Worm (Caenorhabditis elegans) whole organism, young adult: ENCODE measurements around the gene chhy-1.

Experiments
- B0019.2 ChIP-seq: fragments of 200-800 bp; sonication (Bioruptor generic); conservative IDR thresholded peaks from 2 replicates; pipeline ENCODE4 v1.3.6; 2022; ENCODE audit warnings: missing genetic modification reagents, missing genetic modification characterization, missing compliant biosample characterization
- B0336.3 ChIP-seq: fragments of 200-800 bp; sonication (Bioruptor generic); IDR thresholded peaks from 2 replicates; pipeline ENCODE4 v1.3.6; 2022; ENCODE audit warnings: missing genetic modification characterization, missing compliant biosample characterization
- D2030.7 ChIP-seq: fragments of 200-800 bp; sonication (Bioruptor generic); IDR thresholded peaks from 2 replicates; pipeline ENCODE4 v1.3.6; 2022; ENCODE audit warnings: missing genetic modification reagents, missing genetic modification characterization, missing compliant biosample characterization
- F33H1.4 ChIP-seq: fragments of 200-800 bp; sonication (Bioruptor generic); IDR thresholded peaks from 2 replicates; pipeline ENCODE4 v1.3.6; 2022; ENCODE audit warnings: missing genetic modification reagents, missing genetic modification characterization, missing compliant biosample characterization
- F39B2.1 ChIP-seq: fragments of 200-800 bp; sonication (Bioruptor generic); IDR thresholded peaks from 2 replicates; pipeline ENCODE4 v1.3.6; 2022; ENCODE audit warnings: missing genetic modification reagents, missing genetic modification characterization, missing compliant biosample characterization
- K11D2.4 ChIP-seq: fragments of 200-800 bp; sonication (Bioruptor generic); IDR thresholded peaks from 2 replicates; pipeline ENCODE4 v1.3.6; 2022; ENCODE audit warnings: missing genetic modification reagents, missing genetic modification characterization, missing compliant biosample characterization
- ZK185.1 ChIP-seq: sonication (generic microtip); optimal IDR thresholded peaks from 2 replicates; lab custom pipeline; 2016; ENCODE audit warnings: mild to moderate bottlenecking, missing genetic modification characterization, missing compliant biosample characterization; ENCODE audit not compliant: poor library complexity, severe bottlenecking
- ama-1 ChIP-seq, 3 experiments: fragments of 150-350 bp in 1 of 3; sonication (generic microtip) in 2 of 3; optimal IDR thresholded peaks; 2 replicates each; lab custom pipeline; 2014 to 2018; ENCODE audit warnings: missing biosample characterization in 2 of 3, missing genetic modification characterization in 2 of 3, missing genetic modification reagents in 2 of 3
- aptf-3 ChIP-seq: fragments of 200-800 bp; sonication (Bioruptor generic); IDR thresholded peaks from 2 replicates; pipeline ENCODE4 v1.3.6; 2022; ENCODE audit warnings: missing genetic modification characterization, missing compliant biosample characterization
- atf-7 ChIP-seq: sonication (generic microtip); optimal IDR thresholded peaks from 2 replicates; lab custom pipeline; 2017; ENCODE audit warnings: mild to moderate bottlenecking, missing genetic modification characterization, missing compliant biosample characterization
- athp-1 ChIP-seq: sonication (generic microtip); optimal IDR thresholded peaks from 2 replicates; lab custom pipeline; 2017; ENCODE audit warnings: mild to moderate bottlenecking, missing genetic modification characterization, missing compliant biosample characterization
- attf-3 ChIP-seq: fragments of 200-800 bp; sonication (Bioruptor generic); conservative IDR thresholded peaks from 2 replicates; pipeline ENCODE4 v1.3.6; 2022; ENCODE audit warnings: missing genetic modification reagents, missing genetic modification characterization, missing compliant biosample characterization
- attf-5 ChIP-seq: fragments of 200-800 bp; sonication (Bioruptor generic); optimal IDR thresholded peaks from 2 replicates; lab custom pipeline; 2018; ENCODE audit warnings: mild to moderate bottlenecking, missing genetic modification characterization, missing compliant biosample characterization
- ccch-3 ChIP-seq: fragments of 200-800 bp; sonication (Bioruptor generic); optimal IDR thresholded peaks from 2 replicates; lab custom pipeline; 2018; ENCODE audit warnings: mild to moderate bottlenecking, missing genetic modification characterization, missing compliant biosample characterization
- ceh-40 ChIP-seq: fragments of 200-800 bp; sonication (Bioruptor generic); IDR thresholded peaks from 2 replicates; pipeline ENCODE4 v1.3.6; 2022; ENCODE audit warnings: missing genetic modification characterization, missing compliant biosample characterization
- ceh-79 ChIP-seq: sonication (generic microtip); optimal IDR thresholded peaks from 2 replicates; lab custom pipeline; 2017; ENCODE audit warnings: mild to moderate bottlenecking, missing genetic modification characterization, missing compliant biosample characterization
- chd-7 ChIP-seq: sonication (generic microtip); optimal IDR thresholded peaks from 2 replicates; lab custom pipeline; 2016; ENCODE audit warnings: mild to moderate bottlenecking, missing genetic modification characterization, moderate library complexity, missing compliant biosample characterization
- die-1 ChIP-seq: sonication (generic microtip); optimal IDR thresholded peaks from 2 replicates; lab custom pipeline; 2016; ENCODE audit warnings: missing genotype, mild to moderate bottlenecking, missing genetic modification characterization, missing compliant biosample characterization
- dpff-1 ChIP-seq: sonication (generic microtip); optimal IDR thresholded peaks from 2 replicates; lab custom pipeline; 2017; ENCODE audit warnings: mild to moderate bottlenecking, missing genetic modification characterization, missing compliant biosample characterization
- ekl-4 ChIP-seq: fragments of 200-800 bp; sonication (Bioruptor generic); IDR thresholded peaks from 2 replicates; pipeline ENCODE4 v1.3.6; 2022; ENCODE audit warnings: missing genetic modification reagents, missing genetic modification characterization, missing compliant biosample characterization
- fkh-3 ChIP-seq: sonication (generic microtip); optimal IDR thresholded peaks from 2 replicates; lab custom pipeline; 2016; ENCODE audit warnings: mild to moderate bottlenecking, missing genetic modification characterization, missing compliant biosample characterization
- him-1 ChIP-seq: sonication (generic microtip); optimal IDR thresholded peaks from 2 replicates; lab custom pipeline; 2016; ENCODE audit warnings: missing genotype, missing genetic modification reagents, missing genetic modification characterization, missing compliant biosample characterization
- hlh-12 ChIP-seq: sonication (generic microtip); optimal IDR thresholded peaks from 2 replicates; lab custom pipeline; 2016; ENCODE audit warnings: missing genetic modification characterization, missing compliant biosample characterization
- hmg-1.2 ChIP-seq: fragments of 200-800 bp; sonication (Bioruptor generic); IDR thresholded peaks from 2 replicates; pipeline ENCODE4 v1.3.6; 2022; ENCODE audit warnings: missing genetic modification reagents, missing genetic modification characterization, missing compliant biosample characterization
- lin-26 ChIP-seq: fragments of 200-800 bp; sonication (Bioruptor generic); IDR thresholded peaks from 2 replicates; pipeline ENCODE4 v1.3.6; 2022; ENCODE audit warnings: missing genetic modification reagents, missing genetic modification characterization, missing compliant biosample characterization
- madf-10 ChIP-seq: sonication (generic microtip); optimal IDR thresholded peaks from 2 replicates; lab custom pipeline; 2016; ENCODE audit warnings: mild to moderate bottlenecking, missing genetic modification characterization, missing compliant biosample characterization
- mcd-1 ChIP-seq: fragments of 200-800 bp; sonication (Bioruptor generic); IDR thresholded peaks from 2 replicates; pipeline ENCODE4 v1.3.6; 2022; ENCODE audit warnings: missing genetic modification reagents, missing genetic modification characterization, missing compliant biosample characterization
- mel-28 ChIP-seq: sonication (generic microtip); optimal IDR thresholded peaks from 2 replicates; lab custom pipeline; 2016; ENCODE audit warnings: borderline replicate concordance, mild to moderate bottlenecking, missing genetic modification characterization, missing compliant biosample characterization
- nfya-1 ChIP-seq: sonication (generic microtip); optimal IDR thresholded peaks from 2 replicates; lab custom pipeline; 2017; ENCODE audit warnings: antibody characterized with exemption, missing compliant biosample characterization, missing genetic modification characterization, borderline replicate concordance; ENCODE audit not compliant: insufficient read depth
- nfya-2 ChIP-seq: fragments of 200-800 bp; sonication (Bioruptor generic); IDR thresholded peaks from 2 replicates; pipeline ENCODE4 v1.3.6; 2022; ENCODE audit warnings: missing genetic modification reagents, missing genetic modification characterization, missing compliant biosample characterization
- nfyb-1 ChIP-seq: fragments of 200-800 bp; sonication (Bioruptor generic); IDR thresholded peaks from 2 replicates; pipeline ENCODE4 v1.3.6; 2022; ENCODE audit warnings: missing genetic modification reagents, missing genetic modification characterization, missing compliant biosample characterization
- nhr-80 ChIP-seq: sonication (generic microtip); optimal IDR thresholded peaks from 2 replicates; lab custom pipeline; 2016; ENCODE audit warnings: missing genetic modification characterization, missing compliant biosample characterization
- rcor-1 ChIP-seq: fragments of 200-800 bp; sonication (Bioruptor generic); IDR thresholded peaks from 2 replicates; pipeline ENCODE4 v1.3.6; 2022; ENCODE audit warnings: missing genetic modification reagents, missing genetic modification characterization, missing compliant biosample characterization
- rpc-1 ChIP-seq, 2 experiments: fragments of 150-350 bp in 1 of 2; sonication (generic microtip) in 1 of 2; optimal IDR thresholded peaks; 2 replicates each; lab custom pipeline; 2014 to 2018; ENCODE audit warnings: missing biosample characterization in 1 of 2, missing genetic modification characterization in 1 of 2, missing genetic modification reagents in 1 of 2, missing genotype in 1 of 2
- sdz-38 ChIP-seq: sonication (generic microtip); optimal IDR thresholded peaks from 2 replicates; lab custom pipeline; 2016; ENCODE audit warnings: missing genotype, missing genetic modification characterization, missing compliant biosample characterization
- sea-2 ChIP-seq: fragments of 200-800 bp; sonication (Bioruptor generic); IDR thresholded peaks from 2 replicates; pipeline ENCODE4 v1.3.6; 2022; ENCODE audit warnings: missing genetic modification characterization, missing compliant biosample characterization
- somi-1 ChIP-seq: fragments of 200-800 bp; sonication (Bioruptor generic); optimal IDR thresholded peaks from 2 replicates; lab custom pipeline; 2018; ENCODE audit warnings: mild to moderate bottlenecking, missing genetic modification characterization, missing compliant biosample characterization
- unc-130 ChIP-seq: sonication (generic microtip); optimal IDR thresholded peaks from 2 replicates; lab custom pipeline; 2016; ENCODE audit warnings: missing genetic modification reagents, missing genetic modification characterization, missing compliant biosample characterization
- zfh-2 ChIP-seq: fragments of 200-800 bp; sonication (Bioruptor generic); conservative IDR thresholded peaks from 2 replicates; pipeline ENCODE4 v1.3.6; 2022; ENCODE audit warnings: missing genetic modification reagents, missing genetic modification characterization, missing compliant biosample characterization

chhy-1 gene

ce11 chrII:8643627-8644356 lies 26.4 kb upstream of the chhy-1 start (continued):
- TF ChIP-seq die-1, result no peak
- TF ChIP-seq ceh-79 (tag; lab: Kevin White, UChicago), result no peak

- TF ChIP-seq ceh-79 (tag; lab: Kevin White, UChicago), result no peak
- TF ChIP-seq chd-7 (tag; lab: Kevin White, UChicago), result no peak
- no peak for TF ChIP-seq athp-1 (tag; lab: Kevin White, UChicago)
- no peak for TF ChIP-seq lin-26 (GFP tag; lab: Robert Waterston, UW)
- no peak for TF ChIP-seq ccch-3
- no peak for TF ChIP-seq D2030.7
- no peak for TF ChIP-seq F33H1.4 (GFP tag; lab: Robert Waterston, UW)
- no peak for TF ChIP-seq F39B2.1 (GFP tag; lab: Robert Waterston, UW)
- no peak for TF ChIP-seq rcor-1 (GFP tag; lab: Robert Waterston, UW)
- no peak for TF ChIP-seq somi-1 (GFP tag; lab: Kevin White, UChicago)
- no peak for TF ChIP-seq K11D2.4
- TF ChIP-seq nfya-2, result no peak
- TF ChIP-seq madf-10 (tag; lab: Kevin White, UChicago), result no peak
- TF ChIP-seq attf-5, result no peak
Observed at ce11 chrII:8642376-8642775, 25.0 kb upstream of the chhy-1 start.

- TF ChIP-seq unc-130 (GFP tag; lab: Kevin White, UChicago), result no peak
- peak; percentile 28; the same call in 1 of the 2 replicates for TF ChIP-seq hmg-1.2 (GFP tag; lab: Robert Waterston, UW)
- TF ChIP-seq fkh-3 (tag; lab: Kevin White, UChicago), result no peak
Observed at ce11 chrII:8641131-8641530, 23.7 kb upstream of the chhy-1 start, which contains the start of gene D2085.7. Gene D2085.7, plus strand, starts transcription at chrII:8641381.

- TF ChIP-seq aptf-3 (GFP tag; lab: Robert Waterston, UW) (no peak), nhr-80 (peak; percentile 13), ekl-4 (GFP tag; lab: Robert Waterston, UW) (no peak), nfyb-1 (no peak), sea-2 (GFP tag; lab: Robert Waterston, UW) (no peak)
Observed at ce11 chrII:8640503-8640902, 23.1 kb upstream of the chhy-1 start.

- no peak for TF ChIP-seq ceh-40 (GFP tag; lab: Robert Waterston, UW)
- no peak for TF ChIP-seq dpff-1 (tag; lab: Kevin White, UChicago)
- TF ChIP-seq die-1, result no peak
- TF ChIP-seq ccch-3, result no peak
- no peak for TF ChIP-seq nfya-1
- TF ChIP-seq hmg-1.2 (GFP tag; lab: Robert Waterston, UW), result no peak
- TF ChIP-seq K11D2.4, result no peak
- TF ChIP-seq aptf-3 (GFP tag; lab: Robert Waterston, UW), result no peak
- TF ChIP-seq attf-5, result no peak
- no peak for TF ChIP-seq atf-7 (tag; lab: Kevin White, UChicago)
- TF ChIP-seq unc-130 (GFP tag; lab: Kevin White, UChicago), result no peak
- no peak for TF ChIP-seq mcd-1 (GFP tag; lab: Robert Waterston, UW)
- no peak for TF ChIP-seq ama-1 (optimal IDR thresholded peaks at IDR 0.05; lab: Kevin White, UChicago)
- no peak for TF ChIP-seq ama-1 (GFP tag; optimal IDR thresholded peaks at IDR 0.05; lab: Kevin White, UChicago)
Observed at ce11 chrII:8639553-8639952, 22.1 kb upstream of the chhy-1 start.

ce11 chrII:8637615-8638014 lies 20.2 kb upstream of the chhy-1 start, which contains the start of gene vab-9:
Gene vab-9, minus strand, starts transcription at chrII:8637715.
- no peak for TF ChIP-seq F39B2.1 (GFP tag; lab: Robert Waterston, UW)
- no peak for TF ChIP-seq him-1
- no peak for TF ChIP-seq mel-28 (tag; lab: Kevin White, UChicago)
- no peak for TF ChIP-seq B0336.3
- TF ChIP-seq ceh-79 (tag; lab: Kevin White, UChicago), result no peak
- no peak for TF ChIP-seq sdz-38
- TF ChIP-seq B0019.2 (GFP tag; lab: Robert Waterston, UW), result no peak
- TF ChIP-seq hlh-12, result no peak
- TF ChIP-seq zfh-2 (GFP tag; lab: Robert Waterston, UW), result no peak
- TF ChIP-seq nfyb-1, result no peak
- no peak for TF ChIP-seq attf-3 (GFP tag; lab: Robert Waterston, UW)
- TF ChIP-seq ZK185.1 (tag; lab: Kevin White, UChicago), result no peak
- TF ChIP-seq rpc-1 (optimal IDR thresholded peaks at IDR 0.05; lab: Kevin White, UChicago), result no peak
- TF ChIP-seq rpc-1 (tag; optimal IDR thresholded peaks at IDR 0.05; lab: Kevin White, UChicago), result no peak
